Worm (Caenorhabditis elegans): ENCODE results near the gene hlh-15.

- TF ChIP-seq ceh-82 (tag; optimal IDR thresholded peaks at IDR 0.05) (no peak), unc-55 (GFP tag; optimal IDR thresholded peaks at IDR 0.05) (no peak), gmeb-1 (tag; optimal IDR thresholded peaks at IDR 0.05) (no peak), skn-1 (tag; optimal IDR thresholded peaks at IDR 0.05) (no peak), ceh-16 (tag; optimal IDR thresholded peaks at IDR 0.05) (no peak), ztf-4 (tag; optimal IDR thresholded peaks at IDR 0.05) (no peak), nhr-77 (tag; optimal IDR thresholded peaks at IDR 0.05) (no peak)
Observed at ce11 chrX:2447214-2447613, 34.0 kb upstream of the hlh-15 start.

Measured in whole organism, L2 larva.